Fruit fly (Drosophila melanogaster): ENCODE results near the gene CG9500.

CG9500 gene

dm6 chr2L:6351809-6352182, 6.3 kb downstream of the CG9500 start (continued):
- TF ChIP-seq CG32772 (GFP tag; IDR thresholded peaks at IDR 0.05) (peak; percentile 81), Scr (GFP tag; IDR thresholded peaks at IDR 0.05; ENCODE audit: partially characterized antibody) (no peak; the same call in 1 of the 2 replicates), grau (tag; optimal IDR thresholded peaks at IDR 0.05) (peak; percentile 90), CG10274 (GFP tag; optimal IDR thresholded peaks at IDR 0.05) (peak; percentile 64), eve (GFP tag; optimal IDR thresholded peaks at IDR 0.05) (no peak), mirr (GFP tag; optimal IDR thresholded peaks at IDR 0.05) (peak; percentile 25), Dad (GFP tag; optimal IDR thresholded peaks at IDR 0.05) (peak; percentile 59), CG10366 (GFP tag; IDR thresholded peaks at IDR 0.05) (peak; percentile 81), CG14050 (GFP tag; IDR thresholded peaks at IDR 0.05) (peak; percentile 70; the same call in 2 of the 3 replicates), emc (GFP tag; optimal IDR thresholded peaks at IDR 0.05) (peak; percentile 47), odd (GFP tag; optimal IDR thresholded peaks at IDR 0.05) (peak; percentile 51), hkb (optimal IDR thresholded peaks at IDR 0.05) (no peak), hkb (GFP tag; IDR thresholded peaks at IDR 0.05) (peak; percentile 71), CG12236 (GFP tag; optimal IDR thresholded peaks at IDR 0.05) (peak; percentile 29), Pdp1 (GFP tag; optimal IDR thresholded peaks at IDR 0.05) (peak; percentile 85 to 94), Dip3 (GFP tag; optimal IDR thresholded peaks at IDR 0.05) (peak; percentile 85), CG10654 (GFP tag; optimal IDR thresholded peaks at IDR 0.05) (peak; percentile 72), chn (GFP tag; optimal IDR thresholded peaks at IDR 0.05) (peak; percentile 65), Ssrp (tag; optimal IDR thresholded peaks at IDR 0.05) (peak; percentile 75), Lhr (GFP tag; optimal IDR thresholded peaks at IDR 0.05) (peak; percentile 18), lbe (GFP tag; optimal IDR thresholded peaks at IDR 0.05) (no peak), Nf-YB (GFP tag; optimal IDR thresholded peaks at IDR 0.05) (peak; percentile 37), CG17361 (GFP tag; IDR thresholded peaks at IDR 0.05) (peak; percentile 71; the same call in 2 of the 3 replicates), CG31365 (tag; optimal IDR thresholded peaks at IDR 0.05) (peak; percentile 14), CG30431 (GFP tag; optimal IDR thresholded peaks at IDR 0.05) (peak; percentile 48), C15 (GFP tag; IDR thresholded peaks at IDR 0.05) (peak; percentile 65; the same call in 1 of the 3 replicates), Gsc (GFP tag; IDR thresholded peaks at IDR 0.05) (peak; percentile 63), CG15479 (GFP tag; optimal IDR thresholded peaks at IDR 0.05) (no peak), CG14710 (tag; optimal IDR thresholded peaks at IDR 0.05) (peak; percentile 27), CG2712 (tag; optimal IDR thresholded peaks at IDR 0.05) (peak; percentile 78), Hey (tag; optimal IDR thresholded peaks at IDR 0.05) (no peak), Fer1 (GFP tag; optimal IDR thresholded peaks at IDR 0.05) (peak; percentile 87), onecut (GFP tag; IDR thresholded peaks at IDR 0.05) (peak; percentile 42), pita (GFP tag; optimal IDR thresholded peaks at IDR 0.05) (no peak), HLH54F (GFP tag; optimal IDR thresholded peaks at IDR 0.05) (peak; percentile 81), disco-r (GFP tag; optimal IDR thresholded peaks at IDR 0.05) (peak; percentile 68), gt (GFP tag; IDR thresholded peaks at IDR 0.05) (peak; percentile 38; the same call in 1 of the 2 replicates), CG7271 (tag; optimal IDR thresholded peaks at IDR 0.05) (no peak), CG8281 (tag; optimal IDR thresholded peaks at IDR 0.05) (peak; percentile 60), inv (GFP tag; IDR thresholded peaks at IDR 0.05; ENCODE audit: partially characterized antibody) (peak; percentile 61), CG12299 (tag; optimal IDR thresholded peaks at IDR 0.05) (peak; percentile 87), CG10565 (GFP tag; optimal IDR thresholded peaks at IDR 0.05) (no peak), CG12769 (tag; optimal IDR thresholded peaks at IDR 0.05) (peak; percentile 85), jigr1 (GFP tag; IDR thresholded peaks at IDR 0.05) (peak; percentile 79; the same call in 2 of the 3 replicates), fru (optimal IDR thresholded peaks at IDR 0.05) (no peak), HmgZ (tag; optimal IDR thresholded peaks at IDR 0.05) (peak; percentile 85), ranshi (GFP tag; IDR thresholded peaks at IDR 0.05) (peak; percentile 90), CG7745 (tag; optimal IDR thresholded peaks at IDR 0.05) (no peak), CG1792 (GFP tag; optimal IDR thresholded peaks at IDR 0.05) (peak; percentile 76), H2.0 (GFP tag; IDR thresholded peaks at IDR 0.05) (peak; percentile 72), CG2889 (GFP tag; IDR thresholded peaks at IDR 0.05) (peak; percentile 71), Myb (GFP tag; optimal IDR thresholded peaks at IDR 0.05) (peak; percentile 68)

Data from whole organism, embryonic.